Fruit fly (Drosophila melanogaster) whole organism, embryonic: ENCODE measurements around the gene U2af50.
A peak's percentile ranks its signal among the peaks of the same experiment; 100 is the strongest.

Source experiments
- Atf6 ChIP-seq: fragments of 200-800 bp; sonication (Bioruptor generic); IDR thresholded peaks from 2 replicates; pipeline ENCODE4 v1.3.6; 2022; ENCODE audit warnings: missing biosample characterization, missing genetic modification characterization
- BtbVII ChIP-seq: fragments of 200-800 bp; sonication (Bioruptor generic); optimal IDR thresholded peaks from 3 replicates; lab custom pipeline; 2017; ENCODE audit warnings: missing biosample characterization, mild to moderate bottlenecking, missing genetic modification characterization
- CG1024 ChIP-seq: fragments of 200-800 bp; sonication (Bioruptor generic); IDR thresholded peaks from 2 replicates; pipeline ENCODE4 v1.3.6; 2022; ENCODE audit warnings: missing biosample characterization, missing genetic modification characterization
- CG10654 ChIP-seq: fragments of 200-800 bp; sonication (Bioruptor generic); optimal IDR thresholded peaks from 2 replicates; lab custom pipeline; 2016; ENCODE audit warnings: missing biosample characterization, missing genetic modification characterization
- CG10979 ChIP-seq: fragments of 200-800 bp; sonication (Bioruptor generic); optimal IDR thresholded peaks from 2 replicates; lab custom pipeline; 2018; ENCODE audit warnings: missing biosample characterization, mild to moderate bottlenecking, missing genetic modification characterization, moderate library complexity
- CG11456 ChIP-seq: fragments of 200-800 bp; sonication (Bioruptor generic); IDR thresholded peaks from 3 replicates; pipeline ENCODE4 v1.3.6; 2022; ENCODE audit warnings: missing biosample characterization, missing genetic modification characterization
- CG11695 ChIP-seq: fragments of 200-800 bp; sonication (Bioruptor generic); IDR thresholded peaks from 3 replicates; pipeline ENCODE4 v1.3.6; 2022; ENCODE audit warnings: missing biosample characterization, missing genetic modification characterization
- CG12071 ChIP-seq: fragments of 200-800 bp; sonication (Bioruptor generic); optimal IDR thresholded peaks from 3 replicates; lab custom pipeline; 2018; ENCODE audit warnings: missing biosample characterization, mild to moderate bottlenecking, missing genetic modification characterization
- CG12391 ChIP-seq: fragments of 200-800 bp; sonication (Bioruptor generic); optimal IDR thresholded peaks from 3 replicates; lab custom pipeline; 2018; ENCODE audit warnings: missing biosample characterization, mild to moderate bottlenecking, missing genetic modification characterization, moderate library complexity
- CG12744 ChIP-seq: fragments of 200-800 bp; sonication (Bioruptor generic); optimal IDR thresholded peaks from 2 replicates; lab custom pipeline; 2016; ENCODE audit warnings: missing biosample characterization, missing genetic modification characterization
- CG13123 ChIP-seq: fragments of 200-800 bp; sonication (Bioruptor generic); optimal IDR thresholded peaks from 2 replicates; lab custom pipeline; 2016; ENCODE audit warnings: missing biosample characterization, missing genetic modification characterization
- CG14441 ChIP-seq: fragments of 200-800 bp; sonication (Bioruptor generic); IDR thresholded peaks from 2 replicates; pipeline ENCODE4 v1.3.6; 2022; ENCODE audit warnings: missing biosample characterization, missing genetic modification characterization
- CG14860 ChIP-seq: fragments of 200-800 bp; sonication (Bioruptor generic); IDR thresholded peaks from 3 replicates; pipeline ENCODE4 v1.3.6; 2022; ENCODE audit warnings: missing biosample characterization, missing genetic modification characterization; ENCODE audit not compliant: partially characterized antibody
- CG15514 ChIP-seq: fragments of 200-800 bp; sonication (Bioruptor generic); optimal IDR thresholded peaks from 3 replicates; lab custom pipeline; 2017; ENCODE audit warnings: missing biosample characterization, missing genetic modification characterization, mild to moderate bottlenecking, moderate library complexity, missing genetic modification reagents
- CG17829 ChIP-seq: fragments of 200-800 bp; optimal IDR thresholded peaks from 2 replicates; lab custom pipeline; 2019; ENCODE audit warnings: missing biosample characterization, mild to moderate bottlenecking, missing genetic modification characterization, moderate library complexity
- CG3281 ChIP-seq: fragments of 200-800 bp; sonication (Bioruptor generic); optimal IDR thresholded peaks from 3 replicates; lab custom pipeline; 2017; ENCODE audit warnings: missing biosample characterization, mild to moderate bottlenecking, missing genetic modification characterization
- CG3995 ChIP-seq: fragments of 200-800 bp; sonication (Bioruptor generic); optimal IDR thresholded peaks from 3 replicates; lab custom pipeline; 2016; ENCODE audit warnings: missing biosample characterization, missing genetic modification characterization
- CG4282 ChIP-seq: fragments of 200-800 bp; sonication (Bioruptor generic); optimal IDR thresholded peaks from 2 replicates; lab custom pipeline; 2016; ENCODE audit warnings: missing biosample characterization, missing genetic modification characterization
- CG4360 ChIP-seq: fragments of 200-800 bp; sonication (Bioruptor generic); IDR thresholded peaks from 2 replicates; pipeline ENCODE4 v1.3.6; 2022; ENCODE audit warnings: missing biosample characterization, missing genetic modification characterization
- CG4820 ChIP-seq: fragments of 200-800 bp; sonication (Bioruptor generic); optimal IDR thresholded peaks from 3 replicates; lab custom pipeline; 2016; ENCODE audit warnings: missing biosample characterization, missing genetic modification characterization
- CG6272 ChIP-seq: fragments of 200-800 bp; sonication (Bioruptor generic); IDR thresholded peaks from 2 replicates; pipeline ENCODE4 v1.3.6; 2022; ENCODE audit warnings: missing biosample characterization, missing genetic modification characterization
- CG6813 ChIP-seq: fragments of 200-800 bp; sonication (Bioruptor generic); optimal IDR thresholded peaks from 2 replicates; lab custom pipeline; 2017; ENCODE audit warnings: missing biosample characterization, missing genetic modification characterization, mild to moderate bottlenecking, moderate library complexity, missing genetic modification reagents
- CG7928 ChIP-seq: fragments of 200-800 bp; sonication (Bioruptor generic); optimal IDR thresholded peaks from 2 replicates; lab custom pipeline; 2017; ENCODE audit warnings: missing biosample characterization, mild to moderate bottlenecking, missing genetic modification characterization
- CG7963 ChIP-seq: fragments of 200-800 bp; sonication (Bioruptor generic); IDR thresholded peaks from 3 replicates; pipeline ENCODE4 v1.3.6; 2022; ENCODE audit warnings: missing biosample characterization, missing genetic modification characterization; ENCODE audit not compliant: partially characterized antibody
- CG8924 ChIP-seq: fragments of 200-800 bp; optimal IDR thresholded peaks from 3 replicates; lab custom pipeline; 2019; ENCODE audit warnings: missing biosample characterization, mild to moderate bottlenecking, missing genetic modification characterization, moderate library complexity
- CG9727 ChIP-seq: fragments of 200-800 bp; sonication (Bioruptor generic); optimal IDR thresholded peaks from 3 replicates; lab custom pipeline; 2017; ENCODE audit warnings: missing biosample characterization, mild to moderate bottlenecking, missing genetic modification characterization
- CHES-1-like ChIP-seq: fragments of 200-800 bp; sonication (Bioruptor generic); optimal IDR thresholded peaks from 2 replicates; lab custom pipeline; 2016; ENCODE audit warnings: missing biosample characterization, missing genetic modification characterization
- CTCF ChIP-seq: fragments of 200-800 bp; sonication (Bioruptor generic); optimal IDR thresholded peaks from 2 replicates; lab custom pipeline; 2017; ENCODE audit warnings: missing biosample characterization, mild to moderate bottlenecking, missing genetic modification characterization, moderate library complexity
- D19B ChIP-seq: fragments of 200-800 bp; sonication (Bioruptor generic); optimal IDR thresholded peaks from 2 replicates; lab custom pipeline; 2017; ENCODE audit warnings: missing biosample characterization, mild to moderate bottlenecking, missing genetic modification characterization
- NC2β ChIP-seq: fragments of 200-800 bp; sonication (Bioruptor generic); optimal IDR thresholded peaks from 2 replicates; lab custom pipeline; 2016; ENCODE audit warnings: missing biosample characterization, missing genetic modification characterization
- NFAT ChIP-seq: fragments of 200-800 bp; sonication (Bioruptor generic); IDR thresholded peaks from 2 replicates; pipeline ENCODE4 v1.3.6; 2022; ENCODE audit warnings: missing biosample characterization, missing genetic modification characterization
- chinmo ChIP-seq: fragments of 200-800 bp; sonication (Bioruptor generic); IDR thresholded peaks from 4 replicates; pipeline ENCODE4 v1.3.6; 2022; ENCODE audit warnings: missing biosample characterization, missing genetic modification characterization; ENCODE audit not compliant: partially characterized antibody
- corto ChIP-seq: fragments of 200-800 bp; sonication (Bioruptor generic); optimal IDR thresholded peaks from 2 replicates; lab custom pipeline; 2016; ENCODE audit warnings: missing biosample characterization, mild to moderate bottlenecking, missing genetic modification characterization, moderate library complexity
- fd96Cb ChIP-seq: fragments of 200-800 bp; sonication (Bioruptor generic); optimal IDR thresholded peaks from 2 replicates; lab custom pipeline; 2018; ENCODE audit warnings: missing biosample characterization, mild to moderate bottlenecking, missing genetic modification characterization, moderate library complexity
- gcm ChIP-seq: fragments of 200-800 bp; sonication (Bioruptor generic); optimal IDR thresholded peaks from 2 replicates; lab custom pipeline; 2019; ENCODE audit warnings: missing biosample characterization, mild to moderate bottlenecking, missing genetic modification characterization, moderate library complexity
- grn ChIP-seq: fragments of 200-800 bp; sonication (Bioruptor generic); optimal IDR thresholded peaks from 3 replicates; lab custom pipeline; 2017; ENCODE audit warnings: missing biosample characterization, missing genetic modification characterization
- insv ChIP-seq, 2 experiments: fragments of 200-800 bp; sonication (Bioruptor generic); optimal IDR thresholded peaks; 3 replicates each; lab custom pipeline; 2016 to 2018; ENCODE audit warnings: missing biosample characterization in 2 of 2, missing genetic modification characterization in 2 of 2
- jumu ChIP-seq: fragments of 200-800 bp; sonication (Bioruptor generic); optimal IDR thresholded peaks from 3 replicates; lab custom pipeline; 2016; ENCODE audit warnings: missing biosample characterization, missing genetic modification characterization
- klu ChIP-seq: fragments of 200-800 bp; sonication (Bioruptor generic); IDR thresholded peaks from 2 replicates; pipeline ENCODE4 v1.3.6; 2022; ENCODE audit warnings: missing biosample characterization, missing genetic modification characterization
- mam ChIP-seq: fragments of 200-800 bp; sonication (Bioruptor generic); optimal IDR thresholded peaks from 3 replicates; lab custom pipeline; 2016; ENCODE audit warnings: missing biosample characterization, missing genetic modification characterization
- mirr ChIP-seq: fragments of 200-800 bp; sonication (Bioruptor generic); optimal IDR thresholded peaks from 3 replicates; lab custom pipeline; 2018; ENCODE audit warnings: missing biosample characterization, mild to moderate bottlenecking, missing genetic modification characterization
- pho ChIP-seq: fragments of 200-800 bp; sonication (Bioruptor generic); optimal IDR thresholded peaks from 2 replicates; lab custom pipeline; 2016; ENCODE audit warnings: missing biosample characterization, missing genetic modification characterization
- pnt ChIP-seq: fragments of 200-800 bp; sonication (Bioruptor generic); optimal IDR thresholded peaks from 3 replicates; lab custom pipeline; 2016; ENCODE audit warnings: missing biosample characterization, missing genetic modification characterization
- seq ChIP-seq: fragments of 200-800 bp; sonication (Bioruptor generic); IDR thresholded peaks from 2 replicates; pipeline ENCODE4 v1.3.6; 2022; ENCODE audit warnings: missing biosample characterization, missing genetic modification characterization
- so ChIP-seq: fragments of 200-800 bp; sonication (Bioruptor generic); IDR thresholded peaks from 3 replicates; pipeline ENCODE4 v1.3.6; 2022; ENCODE audit warnings: missing biosample characterization, missing genetic modification characterization
- stc ChIP-seq: fragments of 200-800 bp; sonication (Bioruptor generic); IDR thresholded peaks from 2 replicates; pipeline ENCODE4 v1.3.6; 2022; ENCODE audit warnings: missing biosample characterization, missing genetic modification characterization
- tup ChIP-seq: fragments of 200-800 bp; sonication (Bioruptor generic); optimal IDR thresholded peaks from 2 replicates; lab custom pipeline; 2016; ENCODE audit warnings: missing biosample characterization, mild to moderate bottlenecking, missing genetic modification characterization, moderate library complexity
- twi ChIP-seq: fragments of 200-800 bp; optimal IDR thresholded peaks from 2 replicates; lab custom pipeline; 2019; ENCODE audit warnings: missing biosample characterization, mild to moderate bottlenecking, missing genetic modification characterization, moderate library complexity
- vnd ChIP-seq: fragments of 200-800 bp; sonication (Bioruptor generic); IDR thresholded peaks from 3 replicates; pipeline ENCODE4 v1.3.6; 2022; ENCODE audit warnings: missing biosample characterization, missing genetic modification characterization; ENCODE audit not compliant: partially characterized antibody

Gene U2af50

dm6 chrX:16383667-16384515 is 25.1 kb upstream of the U2af50 start (continued):
- peak; percentile 56 for TF ChIP-seq fd96Cb (tag; lab: Kevin White, UChicago)
- peak; percentile 49 for TF ChIP-seq tup (GFP tag; lab: Kevin White, UChicago)
- peak; percentile 94 for TF ChIP-seq BtbVII (GFP tag; lab: Kevin White, UChicago)
- peak; percentile 48; the same call in 2 of the 3 replicates for TF ChIP-seq so (GFP tag; lab: Robert Waterston, UW)
- TF ChIP-seq jumu, result no peak
- TF ChIP-seq CG7963 (GFP tag; lab: Robert Waterston, UW), result no peak
- peak; percentile 92 for TF ChIP-seq CG12071
- peak; percentile 71; the same call in 1 of the 2 replicates for TF ChIP-seq stc (GFP tag; lab: Robert Waterston, UW)
- TF ChIP-seq grn (GFP tag; lab: Kevin White, UChicago), result peak; percentile 72
- TF ChIP-seq CG10654 (GFP tag; lab: Kevin White, UChicago), result peak; percentile 59
- TF ChIP-seq CG11456 (GFP tag; lab: Robert Waterston, UW), result 0 out of 3 replicates have a peak, but pooled peaks have one; percentile 57
- peak; percentile 92 for TF ChIP-seq Atf6 (GFP tag; lab: Robert Waterston, UW)
- peak; percentile 76 for TF ChIP-seq CG9727 (GFP tag; lab: Kevin White, UChicago)
- TF ChIP-seq gcm (GFP tag; lab: Kevin White, UChicago), result peak; percentile 82
- peak; percentile 75 for TF ChIP-seq CG13123
- peak; percentile 85 for TF ChIP-seq CG15514 (GFP tag; lab: Kevin White, UChicago)
- peak; percentile 75 for TF ChIP-seq seq
- peak; percentile 90 for TF ChIP-seq CG3281 (GFP tag; lab: Kevin White, UChicago)
- no peak for TF ChIP-seq vnd (GFP tag; lab: Robert Waterston, UW)
- TF ChIP-seq CG14860 (GFP tag; lab: Robert Waterston, UW), result no peak
- peak; percentile 52 for TF ChIP-seq D19B (GFP tag; lab: Kevin White, UChicago)
- no peak for TF ChIP-seq CG4360
- TF ChIP-seq insv (GFP tag; optimal IDR thresholded peaks at IDR 0.05; lab: Kevin White, UChicago), result peak; percentile 42 to 97
- TF ChIP-seq CG14441, result no peak
- TF ChIP-seq mirr (GFP tag; lab: Kevin White, UChicago), result peak; percentile 89
- TF ChIP-seq mam, result peak; percentile 61
- peak; percentile 24 for TF ChIP-seq CG3995 (GFP tag; lab: Kevin White, UChicago)
- peak; percentile 70 for TF ChIP-seq CG12744
- peak; percentile 34 for TF ChIP-seq NC2β (GFP tag; lab: Kevin White, UChicago)
- TF ChIP-seq CG4282 (GFP tag; lab: Kevin White, UChicago), result no peak
- TF ChIP-seq CHES-1-like (GFP tag; lab: Kevin White, UChicago), result peak; percentile 68
- no peak; the same call in 1 of the 2 replicates for TF ChIP-seq NFAT
- TF ChIP-seq pho (GFP tag; lab: Kevin White, UChicago), result peak; percentile 59
- TF ChIP-seq corto, result no peak
- peak; percentile 80 for TF ChIP-seq CG11695 (GFP tag; lab: Robert Waterston, UW)
- peak; percentile 47 for TF ChIP-seq CG10979
- peak; percentile 54 for TF ChIP-seq twi (tag; lab: Kevin White, UChicago)
- peak; percentile 95 for TF ChIP-seq CG6813 (GFP tag; lab: Kevin White, UChicago)
- no peak for TF ChIP-seq klu
- no peak for TF ChIP-seq CG6272 (GFP tag; lab: Robert Waterston, UW)
- peak; percentile 12 for TF ChIP-seq CTCF
- TF ChIP-seq CG7928 (GFP tag; lab: Kevin White, UChicago), result peak; percentile 64
- peak; percentile 78 for TF ChIP-seq CG8924 (tag; lab: Kevin White, UChicago)
- no peak for TF ChIP-seq chinmo (GFP tag; lab: Robert Waterston, UW)
- TF ChIP-seq CG1024 (GFP tag; lab: Robert Waterston, UW), result peak; percentile 32; the same call in 1 of the 2 replicates
- TF ChIP-seq CG4820 (GFP tag; lab: Kevin White, UChicago), result peak; percentile 4
- TF ChIP-seq pnt (GFP tag; lab: Kevin White, UChicago), result no peak
- TF ChIP-seq CG12391 (tag; lab: Kevin White, UChicago), result peak; percentile 67
- TF ChIP-seq CG17829 (tag; lab: Kevin White, UChicago), result peak; percentile 50
